Worm (Caenorhabditis elegans) whole organism, early embryonic: Measurements from ENCODE around the gene Y40B10A.11.
"Not testable (repeated sequence)": the region's sequence is repeated elsewhere in the genome, so short reads cannot be mapped to it uniquely, and the experiment has no call there.

ENCODE experiments used
- ama-1 ChIP-seq: fragments of 150-350 bp; optimal IDR thresholded peaks from 2 replicates; lab custom pipeline; 2014
- ceh-13 ChIP-seq: fragments of 200-800 bp; sonication (Bioruptor generic); optimal IDR thresholded peaks from 2 replicates; lab custom pipeline; 2018; ENCODE audit warnings: mild to moderate bottlenecking, missing genetic modification characterization, missing compliant biosample characterization
- flt-1 ChIP-seq: fragments of 200-800 bp; sonication (Bioruptor generic); IDR thresholded peaks from 2 replicates; pipeline ENCODE4 v1.3.6; 2022; ENCODE audit warnings: missing genetic modification characterization, missing compliant biosample characterization
- hmbx-1 ChIP-seq: sonication (generic microtip); optimal IDR thresholded peaks from 2 replicates; lab custom pipeline; 2016; ENCODE audit warnings: mild to moderate bottlenecking, missing genetic modification characterization, missing compliant biosample characterization
- hmg-4 ChIP-seq: fragments of 200-800 bp; sonication (Bioruptor generic); optimal IDR thresholded peaks from 2 replicates; lab custom pipeline; 2018; ENCODE audit warnings: mild to moderate bottlenecking, missing genetic modification characterization, missing compliant biosample characterization
- scrt-1 ChIP-seq: fragments of 200-800 bp; sonication (Bioruptor generic); IDR thresholded peaks from 2 replicates; pipeline ENCODE4 v1.3.6; 2022; ENCODE audit warnings: missing genetic modification characterization, missing compliant biosample characterization
- tbx-11 ChIP-seq: fragments of 200-800 bp; sonication (Bioruptor generic); IDR thresholded peaks from 2 replicates; pipeline ENCODE4 v1.3.6; 2022; ENCODE audit warnings: missing genetic modification characterization, missing compliant biosample characterization
- tbx-37 ChIP-seq: fragments of 200-800 bp; sonication (Bioruptor generic); conservative IDR thresholded peaks from 2 replicates; pipeline ENCODE4 v1.3.6; 2022; ENCODE audit warnings: missing genetic modification reagents, missing genetic modification characterization, missing compliant biosample characterization
- tra-4 ChIP-seq: sonication (generic microtip); optimal IDR thresholded peaks from 2 replicates; lab custom pipeline; 2017; ENCODE audit warnings: missing genetic modification characterization, missing compliant biosample characterization

DNA sequence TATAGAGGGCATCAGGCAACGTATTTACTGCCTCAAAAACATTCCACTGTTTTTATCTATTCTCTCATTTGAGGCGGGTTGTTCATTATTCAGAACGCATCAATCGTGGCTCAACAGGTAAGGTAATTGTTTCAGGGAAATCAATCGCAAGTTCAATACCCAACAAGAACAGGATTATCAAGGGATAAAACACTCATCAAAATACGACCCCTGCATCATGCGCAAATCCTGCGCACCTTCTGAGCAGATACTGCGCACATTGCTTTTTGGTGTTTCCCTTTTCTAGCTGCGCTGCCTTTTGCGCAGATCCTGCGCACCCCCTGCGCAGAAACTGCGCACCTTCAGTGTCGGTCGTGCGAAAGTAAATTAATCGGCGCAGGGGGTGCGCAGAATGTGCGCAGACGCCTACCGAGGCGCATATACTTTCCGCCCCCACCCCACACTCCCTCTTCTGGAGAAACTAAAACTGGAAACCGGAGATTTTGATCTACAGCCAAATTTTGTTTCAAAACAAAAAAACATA is 34.4 kb upstream of the Y40B10A.11 start, which contains the start of gene F36F12.3:
- TF ChIP-seq tbx-11 (GFP tag; lab: Robert Waterston, UW); ama-1 (lab: Kevin White, UChicago); hmg-4 (GFP tag; lab: Kevin White, UChicago); tra-4 (tag; lab: Kevin White, UChicago); tbx-37 (GFP tag; lab: Robert Waterston, UW); ceh-13 (GFP tag; lab: Kevin White, UChicago); hmbx-1 (tag; lab: Kevin White, UChicago); flt-1 (GFP tag; lab: Robert Waterston, UW): not testable (repeated sequence)
- 0 out of 2 replicates have a peak, but pooled peaks have one; percentile 11 for TF ChIP-seq scrt-1 (GFP tag; lab: Robert Waterston, UW)
